Fruit fly (Drosophila melanogaster) whole organism, embryonic: Measurements from ENCODE around the gene temp.

Source experiments
- Bteb2 ChIP-seq: fragments of 200-800 bp; sonication (Bioruptor generic); optimal IDR thresholded peaks from 2 replicates; lab custom pipeline; 2016; ENCODE audit warnings: missing biosample characterization, missing genetic modification characterization
- CG10431 ChIP-seq: fragments of 200-800 bp; sonication (Bioruptor generic); optimal IDR thresholded peaks from 3 replicates; lab custom pipeline; 2018; ENCODE audit warnings: missing biosample characterization, mild to moderate bottlenecking, missing genetic modification characterization
- CG10543 ChIP-seq: fragments of 200-800 bp; sonication (Bioruptor generic); optimal IDR thresholded peaks from 3 replicates; lab custom pipeline; 2017; ENCODE audit warnings: missing biosample characterization, mild to moderate bottlenecking, missing genetic modification characterization, moderate library complexity
- CG15073 ChIP-seq: fragments of 200-800 bp; sonication (Bioruptor generic); optimal IDR thresholded peaks from 2 replicates; lab custom pipeline; 2016; ENCODE audit warnings: missing biosample characterization, missing genetic modification characterization
- CG16779 ChIP-seq: fragments of 200-800 bp; sonication (Bioruptor generic); IDR thresholded peaks from 2 replicates; pipeline ENCODE4 v1.3.6; 2022; ENCODE audit warnings: missing biosample characterization, missing genetic modification characterization
- CG17359 ChIP-seq: fragments of 200-800 bp; sonication (Bioruptor generic); optimal IDR thresholded peaks from 3 replicates; lab custom pipeline; 2018; ENCODE audit warnings: missing biosample characterization, mild to moderate bottlenecking, missing genetic modification characterization, moderate library complexity
- CG18262 ChIP-seq: fragments of 200-800 bp; optimal IDR thresholded peaks from 3 replicates; lab custom pipeline; 2019; ENCODE audit warnings: missing biosample characterization, mild to moderate bottlenecking, missing genetic modification characterization, moderate library complexity
- CG3065 ChIP-seq: fragments of 200-800 bp; sonication (Bioruptor generic); optimal IDR thresholded peaks from 2 replicates; lab custom pipeline; 2016; ENCODE audit warnings: missing biosample characterization, missing genetic modification characterization
- CG33213 ChIP-seq: fragments of 200-800 bp; sonication (Bioruptor generic); optimal IDR thresholded peaks from 3 replicates; lab custom pipeline; 2016; ENCODE audit warnings: missing biosample characterization, missing genetic modification characterization
- CG3847 ChIP-seq: fragments of 200-800 bp; sonication (Bioruptor generic); IDR thresholded peaks from 2 replicates; pipeline ENCODE4 v1.3.6; 2022; ENCODE audit warnings: missing biosample characterization, missing genetic modification characterization
- CG6765 ChIP-seq: fragments of 200-800 bp; sonication (Bioruptor generic); optimal IDR thresholded peaks from 3 replicates; lab custom pipeline; 2017; ENCODE audit warnings: missing biosample characterization, mild to moderate bottlenecking, missing genetic modification characterization
- CG7372 ChIP-seq: fragments of 200-800 bp; sonication (Bioruptor generic); IDR thresholded peaks from 2 replicates; pipeline ENCODE4 v1.3.6; 2022; ENCODE audit warnings: missing biosample characterization, missing genetic modification characterization
- CG8944 ChIP-seq: fragments of 200-800 bp; sonication (Bioruptor generic); optimal IDR thresholded peaks from 3 replicates; lab custom pipeline; 2016; ENCODE audit warnings: missing biosample characterization, missing genetic modification characterization
- CG9932 ChIP-seq: fragments of 200-800 bp; sonication (Bioruptor generic); IDR thresholded peaks from 2 replicates; pipeline ENCODE4 v1.3.6; 2022; ENCODE audit warnings: missing biosample characterization, missing genetic modification characterization
- Dbx ChIP-seq: fragments of 200-800 bp; sonication (Bioruptor generic); IDR thresholded peaks from 3 replicates; pipeline ENCODE4 v1.3.6; 2022; ENCODE audit warnings: missing biosample characterization, missing genetic modification characterization
- ERR ChIP-seq: fragments of 200-800 bp; sonication (Bioruptor generic); optimal IDR thresholded peaks from 2 replicates; lab custom pipeline; 2016; ENCODE audit warnings: missing biosample characterization, missing genetic modification characterization
- Fer2 ChIP-seq: fragments of 200-800 bp; sonication (Bioruptor generic); optimal IDR thresholded peaks from 2 replicates; lab custom pipeline; 2018; ENCODE audit warnings: missing biosample characterization, mild to moderate bottlenecking, missing genetic modification characterization, moderate library complexity
- HLH54F ChIP-seq: fragments of 200-800 bp; sonication (Bioruptor generic); optimal IDR thresholded peaks from 3 replicates; lab custom pipeline; 2016; ENCODE audit warnings: missing biosample characterization, missing genetic modification characterization
- Hr51 ChIP-seq, 2 experiments: fragments of 200-800 bp; sonication (Bioruptor generic); optimal IDR thresholded peaks; 2 replicates in 1 of 2; 3 replicates in 1 of 2; lab custom pipeline; 2016 to 2018; ENCODE audit warnings: missing biosample characterization in 2 of 2, missing genetic modification characterization in 2 of 2, mild to moderate bottlenecking in 1 of 2, moderate library complexity in 1 of 2
- Lpt ChIP-seq: fragments of >200 bp; optimal IDR thresholded peaks from 2 replicates; lab custom pipeline; 2018; ENCODE audit warnings: missing biosample characterization, missing genetic modification characterization
- Med ChIP-seq: fragments of 200-800 bp; sonication (Bioruptor generic); peaks from one replicate; lab custom pipeline; 2016; ENCODE audit warnings: missing biosample characterization, missing genetic modification characterization, mild to moderate bottlenecking, inconsistent platforms, moderate library complexity
- Mes4 ChIP-seq: fragments of 200-800 bp; sonication (Bioruptor generic); optimal IDR thresholded peaks from 2 replicates; lab custom pipeline; 2016; ENCODE audit warnings: missing biosample characterization, missing genetic modification characterization
- NfI ChIP-seq: fragments of 200-800 bp; sonication (Bioruptor generic); optimal IDR thresholded peaks from 3 replicates; lab custom pipeline; 2018; ENCODE audit warnings: missing biosample characterization, mild to moderate bottlenecking, missing genetic modification characterization, moderate library complexity
- Opbp ChIP-seq: fragments of 200-800 bp; sonication (Bioruptor generic); IDR thresholded peaks from 3 replicates; pipeline ENCODE4 v1.3.6; 2022; ENCODE audit warnings: missing biosample characterization, missing genetic modification characterization; ENCODE audit not compliant: partially characterized antibody
- Sox100B ChIP-seq: fragments of 200-800 bp; sonication (Bioruptor generic); optimal IDR thresholded peaks from 3 replicates; lab custom pipeline; 2018; ENCODE audit warnings: missing biosample characterization, mild to moderate bottlenecking, missing genetic modification characterization
- Sry-β ChIP-seq: fragments of 200-800 bp; sonication (Bioruptor generic); optimal IDR thresholded peaks from 2 replicates; lab custom pipeline; 2018; ENCODE audit warnings: missing biosample characterization, mild to moderate bottlenecking, missing genetic modification characterization, moderate library complexity
- Sry-δ ChIP-seq: fragments of 200-800 bp; sonication (Bioruptor generic); optimal IDR thresholded peaks from 2 replicates; lab custom pipeline; 2016; ENCODE audit warnings: missing biosample characterization, missing genetic modification characterization
- Stat92E ChIP-seq, 3 experiments: fragments of >200 bp in 2 of 3; fragments of 200-800 bp in 1 of 3; sonication (Bioruptor generic) in 1 of 3; optimal IDR thresholded peaks; 2 replicates each; lab custom pipeline; 2017 to 2019; ENCODE audit warnings: missing biosample characterization in 3 of 3, missing genetic modification characterization in 3 of 3, mild to moderate bottlenecking in 1 of 3, moderate library complexity in 1 of 3
- Trl ChIP-seq, 3 experiments: fragments of >200 bp in 2 of 3; fragments of 200-800 bp in 1 of 3; sonication (Bioruptor generic) in 1 of 3; optimal IDR thresholded peaks; 2 replicates in 1 of 3; 3 replicates in 2 of 3; lab custom pipeline; 2016 to 2017; ENCODE audit warnings: missing biosample characterization in 1 of 3, missing genetic modification characterization in 1 of 3
- Xbp1 ChIP-seq: fragments of 200-800 bp; sonication (Bioruptor generic); optimal IDR thresholded peaks from 3 replicates; lab custom pipeline; 2016; ENCODE audit warnings: missing biosample characterization, mild to moderate bottlenecking, missing genetic modification characterization
- ab ChIP-seq: fragments of 200-800 bp; sonication (Bioruptor generic); optimal IDR thresholded peaks from 2 replicates; lab custom pipeline; 2016; ENCODE audit warnings: missing biosample characterization, missing genetic modification characterization
- az2 ChIP-seq: fragments of 200-800 bp; sonication (Bioruptor generic); optimal IDR thresholded peaks from 3 replicates; lab custom pipeline; 2016; ENCODE audit warnings: missing biosample characterization, missing genetic modification characterization
- chif ChIP-seq, 2 experiments: fragments of 200-800 bp; sonication (Bioruptor generic); optimal IDR thresholded peaks; 3 replicates each; lab custom pipeline; 2016; ENCODE audit warnings: missing biosample characterization in 2 of 2, missing genetic modification characterization in 2 of 2
- danr ChIP-seq: fragments of 200-800 bp; sonication (Bioruptor generic); IDR thresholded peaks from 2 replicates; pipeline ENCODE4 v1.3.6; 2022; ENCODE audit warnings: missing biosample characterization, missing genetic modification characterization
- dimm ChIP-seq: fragments of 200-800 bp; sonication (Bioruptor generic); IDR thresholded peaks from 2 replicates; pipeline ENCODE4 v1.3.6; 2022; ENCODE audit warnings: missing biosample characterization, missing genetic modification characterization
- eve ChIP-seq, 2 experiments: fragments of >200 bp; optimal IDR thresholded peaks; 2 replicates each; lab custom pipeline; 2017; ENCODE audit warnings: missing biosample characterization in 2 of 2, missing genetic modification characterization in 2 of 2
- insv ChIP-seq, 2 experiments: fragments of 200-800 bp; sonication (Bioruptor generic); optimal IDR thresholded peaks; 3 replicates each; lab custom pipeline; 2016 to 2018; ENCODE audit warnings: missing biosample characterization in 2 of 2, missing genetic modification characterization in 2 of 2
- kah ChIP-seq: fragments of 200-800 bp; sonication (Bioruptor generic); optimal IDR thresholded peaks from 2 replicates; lab custom pipeline; 2018; ENCODE audit warnings: missing biosample characterization, mild to moderate bottlenecking, missing genetic modification characterization
- mam ChIP-seq: fragments of 200-800 bp; sonication (Bioruptor generic); optimal IDR thresholded peaks from 3 replicates; lab custom pipeline; 2016; ENCODE audit warnings: missing biosample characterization, missing genetic modification characterization
- mld ChIP-seq: fragments of 200-800 bp; sonication (Bioruptor generic); IDR thresholded peaks from 3 replicates; pipeline ENCODE4 v1.3.6; 2022; ENCODE audit warnings: missing biosample characterization, missing genetic modification characterization; ENCODE audit not compliant: partially characterized antibody
- onecut ChIP-seq: fragments of 200-800 bp; sonication (Bioruptor generic); IDR thresholded peaks from 2 replicates; pipeline ENCODE4 v1.3.6; 2022; ENCODE audit warnings: missing biosample characterization, missing genetic modification characterization
- p53 ChIP-seq: fragments of 200-800 bp; sonication (Bioruptor generic); optimal IDR thresholded peaks from 2 replicates; lab custom pipeline; 2016; ENCODE audit warnings: missing biosample characterization, missing genetic modification characterization
- repo ChIP-seq: fragments of 200-800 bp; sonication (Bioruptor generic); optimal IDR thresholded peaks from 2 replicates; lab custom pipeline; 2016; ENCODE audit warnings: missing biosample characterization, missing genetic modification characterization
- run ChIP-seq: fragments of 200-800 bp; sonication (Bioruptor generic); optimal IDR thresholded peaks from 3 replicates; lab custom pipeline; 2018; ENCODE audit warnings: missing biosample characterization, mild to moderate bottlenecking, missing genetic modification characterization
- slp2 ChIP-seq: fragments of 200-800 bp; sonication (Bioruptor generic); optimal IDR thresholded peaks from 2 replicates; lab custom pipeline; 2016; ENCODE audit warnings: missing biosample characterization, missing genetic modification characterization
- vfl ChIP-seq: fragments of 200-800 bp; sonication (Bioruptor generic); optimal IDR thresholded peaks from 2 replicates; lab custom pipeline; 2016; ENCODE audit warnings: missing biosample characterization, missing genetic modification characterization
- vnd ChIP-seq: fragments of 200-800 bp; sonication (Bioruptor generic); IDR thresholded peaks from 3 replicates; pipeline ENCODE4 v1.3.6; 2022; ENCODE audit warnings: missing biosample characterization, missing genetic modification characterization; ENCODE audit not compliant: partially characterized antibody
- wdn ChIP-seq: fragments of 200-800 bp; sonication (Bioruptor generic); IDR thresholded peaks from 2 replicates; pipeline ENCODE4 v1.3.6; 2022; ENCODE audit warnings: missing biosample characterization, missing genetic modification characterization
- zen ChIP-seq: fragments of 200-800 bp; sonication (Bioruptor generic); optimal IDR thresholded peaks from 3 replicates; lab custom pipeline; 2018; ENCODE audit warnings: missing biosample characterization, mild to moderate bottlenecking, missing genetic modification characterization, moderate library complexity

The temp gene

DNA sequence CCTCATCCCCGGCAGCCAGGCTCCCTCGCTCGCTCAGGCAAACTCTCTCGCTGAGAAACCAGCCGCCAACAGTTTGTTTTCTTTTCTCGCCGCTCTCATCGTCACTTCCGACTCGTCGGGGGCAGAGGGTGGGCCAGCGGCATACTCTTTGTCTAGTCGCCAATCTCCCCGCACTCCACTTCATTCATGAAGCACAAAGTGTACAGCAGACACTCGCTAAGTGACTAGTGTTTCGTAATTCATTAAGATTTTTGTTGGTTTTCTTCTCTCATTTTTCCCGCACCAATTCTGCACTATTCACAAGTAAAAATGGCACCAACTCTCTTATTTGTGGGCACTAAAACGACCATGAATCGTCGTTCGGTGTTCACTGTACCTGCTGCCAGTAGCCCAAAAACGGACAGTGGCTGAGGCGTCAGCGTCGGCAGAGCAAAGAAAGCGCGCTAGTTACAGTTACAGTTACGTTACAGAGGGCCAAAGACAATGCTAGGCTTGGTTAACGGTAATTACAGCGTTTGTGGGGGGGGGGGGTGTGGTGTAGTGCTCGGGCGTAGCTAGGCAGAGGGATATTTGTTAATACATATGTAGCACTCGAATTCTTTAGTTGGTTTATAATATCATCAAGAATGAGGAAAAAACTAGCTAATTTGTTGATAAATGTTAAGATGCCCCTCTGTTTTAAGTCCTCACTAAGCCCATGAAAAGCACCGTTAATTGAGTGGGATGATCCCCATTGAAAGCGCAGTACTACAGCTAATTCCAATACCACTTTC lies 35.3 kb upstream of the temp start (continued):
- peak; percentile 100 for TF ChIP-seq Med (GFP tag; lab: Kevin White, UChicago)
- peak; percentile 95 for TF ChIP-seq CG6765 (GFP tag; lab: Kevin White, UChicago)
- TF ChIP-seq ab (GFP tag; lab: Kevin White, UChicago), result peak; percentile 97
- peak; percentile 98 for TF ChIP-seq Mes4 (GFP tag; lab: Kevin White, UChicago)
- peak; percentile 98 for TF ChIP-seq HLH54F (GFP tag; lab: Kevin White, UChicago)
- peak; percentile 97 for TF ChIP-seq CG3065 (GFP tag; lab: Kevin White, UChicago)
- TF ChIP-seq wdn (GFP tag; lab: Robert Waterston, UW), result peak; percentile 97
- peak; percentile 98 for TF ChIP-seq ERR (GFP tag; lab: Kevin White, UChicago)
- TF ChIP-seq kah (GFP tag; lab: Kevin White, UChicago), result peak; percentile 95
- TF ChIP-seq mam (GFP tag; lab: Kevin White, UChicago), result peak; percentile 99
- TF ChIP-seq CG15073 (GFP tag; lab: Kevin White, UChicago), result peak; percentile 84
- peak; percentile 96 for TF ChIP-seq vfl (GFP tag; lab: Kevin White, UChicago)
- TF ChIP-seq eve (GFP tag; optimal IDR thresholded peaks at IDR 0.05; lab: Kevin White, UChicago), result peak in 1 of 2 experiments; percentile 99
- peak; percentile 98 for TF ChIP-seq p53 (GFP tag; lab: Kevin White, UChicago)
- TF ChIP-seq CG8944 (GFP tag; lab: Kevin White, UChicago), result peak; percentile 99
- TF ChIP-seq run (tag; lab: Kevin White, UChicago), result peak; percentile 96
- peak; percentile 99 for TF ChIP-seq repo
- peak; percentile 99 for TF ChIP-seq NfI (GFP tag; lab: Kevin White, UChicago)
- peak; percentile 97 for TF ChIP-seq Sox100B (GFP tag; lab: Kevin White, UChicago)
- TF ChIP-seq Dbx (GFP tag; lab: Robert Waterston, UW), result peak; percentile 96
- peak; percentile 98 for TF ChIP-seq CG18262 (tag; lab: Kevin White, UChicago)
- peak; percentile 99 for TF ChIP-seq Xbp1
- TF ChIP-seq slp2, result peak; percentile 99
- peak; percentile 99 for TF ChIP-seq az2 (GFP tag; lab: Kevin White, UChicago)
- peak; percentile 98 for TF ChIP-seq Hr51 (GFP tag; optimal IDR thresholded peaks at IDR 0.05; lab: Kevin White, UChicago)
- TF ChIP-seq Stat92E (GFP tag; optimal IDR thresholded peaks at IDR 0.05; lab: Kevin White, UChicago), result peak in 1 of 3 experiments; percentile 94
- TF ChIP-seq CG17359 (tag; lab: Kevin White, UChicago), result peak; percentile 99
- peak; percentile 68 for TF ChIP-seq Sry-β (GFP tag; lab: Kevin White, UChicago)
- no peak for TF ChIP-seq Opbp (GFP tag; lab: Robert Waterston, UW)
- TF ChIP-seq CG7372, result peak; percentile 97
- TF ChIP-seq dimm (GFP tag; lab: Robert Waterston, UW), result peak; percentile 98
- no peak for TF ChIP-seq vnd (GFP tag; lab: Robert Waterston, UW)
- TF ChIP-seq danr (GFP tag; lab: Robert Waterston, UW), result peak; percentile 97
- peak; percentile 79 for TF ChIP-seq Sry-δ
- TF ChIP-seq Lpt (GFP tag; lab: Kevin White, UChicago), result no peak
- peak; percentile 93 for TF ChIP-seq Fer2
- TF ChIP-seq CG33213 (GFP tag; lab: Kevin White, UChicago), result peak; percentile 99
- TF ChIP-seq CG10431 (GFP tag; lab: Kevin White, UChicago), result peak; percentile 95
- peak; percentile 97 for TF ChIP-seq CG10543 (GFP tag; lab: Kevin White, UChicago)
- peak; percentile 98 for TF ChIP-seq Bteb2 (GFP tag; lab: Kevin White, UChicago)
- TF ChIP-seq chif (GFP tag; optimal IDR thresholded peaks at IDR 0.05; lab: Kevin White, UChicago), result peak; percentile 99
- peak; percentile 56 to 64 for TF ChIP-seq Trl (optimal IDR thresholded peaks at IDR 0.05; lab: Kevin White, UChicago)
- peak; percentile 98 for TF ChIP-seq Trl (GFP tag; optimal IDR thresholded peaks at IDR 0.05; lab: Kevin White, UChicago)
- TF ChIP-seq zen (tag; lab: Kevin White, UChicago), result peak; percentile 95
- peak; percentile 95 for TF ChIP-seq CG16779 (GFP tag; lab: Robert Waterston, UW)
- TF ChIP-seq CG3847 (GFP tag; lab: Robert Waterston, UW), result peak; percentile 98
- peak; percentile 96 for TF ChIP-seq onecut (GFP tag; lab: Robert Waterston, UW)
- TF ChIP-seq insv (GFP tag; optimal IDR thresholded peaks at IDR 0.05; lab: Kevin White, UChicago), result peak; percentile 53 to 61
- TF ChIP-seq mld (GFP tag; lab: Robert Waterston, UW), result no peak
- peak; percentile 96 for TF ChIP-seq CG9932 (GFP tag; lab: Robert Waterston, UW)
